Fruit fly (Drosophila melanogaster) whole organism, embryonic: ENCODE measurements around the gene Cep135.
A peak's percentile ranks its signal among the peaks of the same experiment; 100 is the strongest.

Experiments
- Asciz ChIP-seq: fragments of 200-800 bp; sonication (Bioruptor generic); optimal IDR thresholded peaks from 2 replicates; lab custom pipeline; 2017; ENCODE audit warnings: missing biosample characterization, mild to moderate bottlenecking, missing genetic modification characterization, missing genetic modification reagents
- Blimp-1 ChIP-seq: fragments of 200-800 bp; sonication (Bioruptor generic); optimal IDR thresholded peaks from 3 replicates; lab custom pipeline; 2018; ENCODE audit warnings: missing biosample characterization, missing genetic modification characterization, mild to moderate bottlenecking, moderate library complexity, missing genetic modification reagents
- BtbVII ChIP-seq: fragments of 200-800 bp; sonication (Bioruptor generic); optimal IDR thresholded peaks from 3 replicates; lab custom pipeline; 2017; ENCODE audit warnings: missing biosample characterization, mild to moderate bottlenecking, missing genetic modification characterization
- CG10654 ChIP-seq: fragments of 200-800 bp; sonication (Bioruptor generic); optimal IDR thresholded peaks from 2 replicates; lab custom pipeline; 2016; ENCODE audit warnings: missing biosample characterization, missing genetic modification characterization
- CG11093 ChIP-seq: fragments of 200-800 bp; sonication (Bioruptor generic); IDR thresholded peaks from 3 replicates; pipeline ENCODE4 v1.3.6; 2022; ENCODE audit warnings: missing biosample characterization, missing genetic modification characterization
- CG11504 ChIP-seq: fragments of 200-800 bp; sonication (Bioruptor generic); optimal IDR thresholded peaks from 3 replicates; lab custom pipeline; 2019; ENCODE audit warnings: missing biosample characterization, mild to moderate bottlenecking, missing genetic modification characterization, moderate library complexity
- CG1529 ChIP-seq: fragments of 200-800 bp; sonication (Bioruptor generic); optimal IDR thresholded peaks from 3 replicates; lab custom pipeline; 2018; ENCODE audit warnings: missing biosample characterization, missing genetic modification characterization
- CG17829 ChIP-seq: fragments of 200-800 bp; optimal IDR thresholded peaks from 2 replicates; lab custom pipeline; 2019; ENCODE audit warnings: missing biosample characterization, mild to moderate bottlenecking, missing genetic modification characterization, moderate library complexity
- CG18476 ChIP-seq: fragments of 200-800 bp; sonication (Bioruptor generic); optimal IDR thresholded peaks from 2 replicates; lab custom pipeline; 2016; ENCODE audit warnings: missing biosample characterization, mild to moderate bottlenecking, missing genetic modification characterization
- CG18599 ChIP-seq: fragments of 200-800 bp; sonication (Bioruptor generic); optimal IDR thresholded peaks from 3 replicates; lab custom pipeline; 2017; ENCODE audit warnings: missing biosample characterization, missing genetic modification characterization, mild to moderate bottlenecking, moderate library complexity, missing genetic modification reagents
- CG2875 ChIP-seq: fragments of 200-800 bp; sonication (Bioruptor generic); optimal IDR thresholded peaks from 2 replicates; lab custom pipeline; 2017; ENCODE audit warnings: missing biosample characterization, mild to moderate bottlenecking, missing genetic modification characterization, missing genetic modification reagents
- CG32767 ChIP-seq: fragments of 200-800 bp; sonication (Bioruptor generic); IDR thresholded peaks from 2 replicates; pipeline ENCODE4 v1.3.6; 2022; ENCODE audit warnings: missing biosample characterization, missing genetic modification characterization
- CG4282 ChIP-seq: fragments of 200-800 bp; sonication (Bioruptor generic); optimal IDR thresholded peaks from 2 replicates; lab custom pipeline; 2016; ENCODE audit warnings: missing biosample characterization, missing genetic modification characterization
- CG4328 ChIP-seq: fragments of 200-800 bp; sonication (Bioruptor generic); optimal IDR thresholded peaks from 3 replicates; lab custom pipeline; 2017; ENCODE audit warnings: missing biosample characterization, missing genetic modification reagents, missing genetic modification characterization
- CG4707 ChIP-seq: fragments of 200-800 bp; sonication (Bioruptor generic); optimal IDR thresholded peaks from 2 replicates; lab custom pipeline; 2018; ENCODE audit warnings: missing biosample characterization, mild to moderate bottlenecking, missing genetic modification characterization, moderate library complexity
- CG7556 ChIP-seq: fragments of 200-800 bp; sonication (Bioruptor generic); optimal IDR thresholded peaks from 2 replicates; lab custom pipeline; 2017; ENCODE audit warnings: missing biosample characterization, mild to moderate bottlenecking, missing genetic modification characterization
- CG8924 ChIP-seq: fragments of 200-800 bp; optimal IDR thresholded peaks from 3 replicates; lab custom pipeline; 2019; ENCODE audit warnings: missing biosample characterization, mild to moderate bottlenecking, missing genetic modification characterization, moderate library complexity
- CG9437 ChIP-seq: fragments of 200-800 bp; sonication (Bioruptor generic); optimal IDR thresholded peaks from 2 replicates; lab custom pipeline; 2018; ENCODE audit warnings: missing biosample characterization, mild to moderate bottlenecking, missing genetic modification characterization
- CG9727 ChIP-seq: fragments of 200-800 bp; sonication (Bioruptor generic); optimal IDR thresholded peaks from 3 replicates; lab custom pipeline; 2017; ENCODE audit warnings: missing biosample characterization, mild to moderate bottlenecking, missing genetic modification characterization
- CoRest ChIP-seq: fragments of 200-800 bp; sonication (Bioruptor generic); optimal IDR thresholded peaks from 3 replicates; lab custom pipeline; 2018; ENCODE audit warnings: missing biosample characterization, mild to moderate bottlenecking, missing genetic modification characterization, moderate library complexity
- D ChIP-seq, 2 experiments: fragments of 200-800 bp in 1 of 2; fragments of >200 bp in 1 of 2; sonication (Bioruptor generic) in 1 of 2; optimal IDR thresholded peaks; 2 replicates in 1 of 2; 3 replicates in 1 of 2; lab custom pipeline; 2017; ENCODE audit warnings: mild to moderate bottlenecking in 1 of 2, missing biosample characterization in 1 of 2, missing genetic modification characterization in 1 of 2, missing genetic modification reagents in 1 of 2
- D19A ChIP-seq: fragments of 200-800 bp; optimal IDR thresholded peaks from 3 replicates; lab custom pipeline; 2019; ENCODE audit warnings: missing biosample characterization, mild to moderate bottlenecking, missing genetic modification characterization, moderate library complexity
- E2f2 ChIP-seq: fragments of 200-800 bp; sonication (Bioruptor generic); IDR thresholded peaks from 2 replicates; pipeline ENCODE4 v1.3.6; 2022; ENCODE audit warnings: missing biosample characterization, missing genetic modification characterization
- Ets65A ChIP-seq: fragments of 200-800 bp; sonication (Bioruptor generic); peaks from one replicate; lab custom pipeline; 2016; ENCODE audit warnings: missing biosample characterization, missing genetic modification characterization
- Hmr ChIP-seq: fragments of 200-800 bp; sonication (Bioruptor generic); optimal IDR thresholded peaks from 3 replicates; lab custom pipeline; 2017; ENCODE audit warnings: mild to moderate bottlenecking, missing biosample characterization, missing genetic modification reagents, missing genetic modification characterization
- Hr3 ChIP-seq: fragments of 200-800 bp; sonication (Bioruptor generic); optimal IDR thresholded peaks from 3 replicates; lab custom pipeline; 2016; ENCODE audit warnings: missing biosample characterization, missing genetic modification characterization
- Neu2 ChIP-seq: fragments of 200-800 bp; sonication (Bioruptor generic); optimal IDR thresholded peaks from 3 replicates; lab custom pipeline; 2016; ENCODE audit warnings: missing biosample characterization, missing genetic modification characterization, borderline replicate concordance
- NfI ChIP-seq: fragments of 200-800 bp; sonication (Bioruptor generic); optimal IDR thresholded peaks from 3 replicates; lab custom pipeline; 2018; ENCODE audit warnings: missing biosample characterization, mild to moderate bottlenecking, missing genetic modification characterization, moderate library complexity
- Rfx ChIP-seq: fragments of 200-800 bp; sonication (Bioruptor generic); IDR thresholded peaks from 2 replicates; pipeline ENCODE4 v1.3.6; 2022; ENCODE audit warnings: missing biosample characterization, missing genetic modification characterization
- Sox100B ChIP-seq: fragments of 200-800 bp; sonication (Bioruptor generic); optimal IDR thresholded peaks from 3 replicates; lab custom pipeline; 2018; ENCODE audit warnings: missing biosample characterization, mild to moderate bottlenecking, missing genetic modification characterization
- Sry-β ChIP-seq: fragments of 200-800 bp; sonication (Bioruptor generic); optimal IDR thresholded peaks from 2 replicates; lab custom pipeline; 2018; ENCODE audit warnings: missing biosample characterization, mild to moderate bottlenecking, missing genetic modification characterization, moderate library complexity
- aop ChIP-seq: fragments of 200-800 bp; sonication (Bioruptor generic); IDR thresholded peaks from 2 replicates; pipeline ENCODE4 v1.3.6; 2022; ENCODE audit warnings: missing biosample characterization, missing genetic modification characterization
- az2 ChIP-seq: fragments of 200-800 bp; sonication (Bioruptor generic); optimal IDR thresholded peaks from 3 replicates; lab custom pipeline; 2016; ENCODE audit warnings: missing biosample characterization, missing genetic modification characterization
- cato ChIP-seq: fragments of 200-800 bp; sonication (Bioruptor generic); optimal IDR thresholded peaks from 2 replicates; lab custom pipeline; 2016; ENCODE audit warnings: missing biosample characterization, missing genetic modification characterization, borderline replicate concordance
- chif ChIP-seq, 2 experiments: fragments of 200-800 bp; sonication (Bioruptor generic); optimal IDR thresholded peaks; 3 replicates each; lab custom pipeline; 2016; ENCODE audit warnings: missing biosample characterization in 2 of 2, missing genetic modification characterization in 2 of 2
- corto ChIP-seq: fragments of 200-800 bp; sonication (Bioruptor generic); optimal IDR thresholded peaks from 2 replicates; lab custom pipeline; 2016; ENCODE audit warnings: missing biosample characterization, mild to moderate bottlenecking, missing genetic modification characterization, moderate library complexity
- dmrt11E ChIP-seq: fragments of 200-800 bp; sonication (Bioruptor generic); optimal IDR thresholded peaks from 3 replicates; lab custom pipeline; 2018; ENCODE audit warnings: missing biosample characterization, mild to moderate bottlenecking, missing genetic modification characterization, moderate library complexity
- emc ChIP-seq: fragments of 200-800 bp; sonication (Bioruptor generic); optimal IDR thresholded peaks from 2 replicates; lab custom pipeline; 2016; ENCODE audit warnings: missing biosample characterization, missing genetic modification characterization
- ewg ChIP-seq: fragments of 200-800 bp; sonication (Bioruptor generic); optimal IDR thresholded peaks from 3 replicates; lab custom pipeline; 2017; ENCODE audit warnings: mild to moderate bottlenecking, missing biosample characterization, missing genetic modification reagents, missing genetic modification characterization
- gem ChIP-seq: fragments of 200-800 bp; sonication (Bioruptor generic); optimal IDR thresholded peaks from 2 replicates; lab custom pipeline; 2019; ENCODE audit warnings: missing biosample characterization, mild to moderate bottlenecking, missing genetic modification characterization, moderate library complexity
- grau ChIP-seq: fragments of 200-800 bp; optimal IDR thresholded peaks from 3 replicates; lab custom pipeline; 2019; ENCODE audit warnings: missing biosample characterization, mild to moderate bottlenecking, missing genetic modification characterization, moderate library complexity
- hkb ChIP-seq, 2 experiments: fragments of 200-800 bp in 1 of 2; fragments of >200 bp in 1 of 2; sonication (Bioruptor generic) in 1 of 2; IDR thresholded peaks in 1 of 2; optimal IDR thresholded peaks in 1 of 2; 2 replicates each; pipeline versions ENCODE4 v1.3.6 to Lab custom; 2017 to 2022; ENCODE audit warnings: missing biosample characterization in 1 of 2, missing genetic modification characterization in 1 of 2
- ind ChIP-seq: fragments of 200-800 bp; sonication (Bioruptor generic); optimal IDR thresholded peaks from 3 replicates; lab custom pipeline; 2016; ENCODE audit warnings: missing biosample characterization, missing genetic modification characterization
- sc ChIP-seq, 3 experiments: fragments of >200 bp in 2 of 3; fragments of 200-800 bp in 1 of 3; sonication (Bioruptor generic) in 1 of 3; optimal IDR thresholded peaks; 2 replicates in 2 of 3; 3 replicates in 1 of 3; lab custom pipeline; 2017; ENCODE audit warnings: mild to moderate bottlenecking in 1 of 3, missing biosample characterization in 1 of 3, missing genetic modification characterization in 1 of 3, missing genetic modification reagents in 1 of 3
- shn ChIP-seq: fragments of 200-800 bp; sonication (Bioruptor generic); optimal IDR thresholded peaks from 3 replicates; lab custom pipeline; 2016; ENCODE audit warnings: missing biosample characterization, missing genetic modification characterization
- tap ChIP-seq: fragments of 200-800 bp; optimal IDR thresholded peaks from 3 replicates; lab custom pipeline; 2019; ENCODE audit warnings: missing biosample characterization, mild to moderate bottlenecking, missing genetic modification characterization, moderate library complexity
- vvl ChIP-seq: fragments of 200-800 bp; sonication (Bioruptor generic); IDR thresholded peaks from 2 replicates; pipeline ENCODE4 v1.3.6; 2022; ENCODE audit warnings: missing biosample characterization, missing genetic modification characterization

Cep135 gene

DNA sequence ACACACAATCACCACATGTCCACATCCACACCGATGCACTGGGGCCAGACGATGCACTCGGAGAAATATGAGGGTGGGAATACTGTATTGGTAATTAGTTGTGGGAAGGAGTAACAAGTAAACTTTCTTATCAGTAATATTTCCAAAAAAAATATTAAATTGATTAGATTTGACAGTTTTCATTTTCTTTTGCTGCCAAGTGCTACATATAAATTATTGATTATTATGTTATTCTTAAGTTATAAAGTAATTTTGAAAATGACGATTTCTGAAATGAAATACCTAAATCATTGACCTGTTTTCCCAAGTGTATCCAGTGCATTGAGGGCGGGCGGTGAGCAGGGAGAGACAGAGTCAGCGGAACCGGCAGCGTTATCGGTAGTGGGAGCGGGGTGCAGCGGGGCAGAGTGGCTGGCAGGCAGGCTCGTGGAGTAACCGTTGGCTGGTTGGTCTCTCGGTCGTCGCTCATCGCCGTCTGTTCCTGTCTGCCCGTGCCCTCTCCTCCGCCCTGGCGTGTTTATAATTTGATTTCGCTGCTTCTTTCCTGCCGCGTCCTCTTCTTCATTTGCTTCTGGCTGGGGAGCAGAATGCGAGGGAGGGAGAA, 8.7 kb upstream of the Cep135 start (continued):
- TF ChIP-seq az2: peak; percentile 39
- TF ChIP-seq tap (tag; lab: Kevin White, UChicago): peak; percentile 32
- peak; percentile 70 for TF ChIP-seq CG11504 (tag; lab: Kevin White, UChicago)
- TF ChIP-seq CG4282 (GFP tag; lab: Kevin White, UChicago): no peak
- no peak for TF ChIP-seq Sry-β (GFP tag; lab: Kevin White, UChicago)
- peak; percentile 19 for TF ChIP-seq ind (GFP tag; lab: Kevin White, UChicago)
- TF ChIP-seq emc: no peak
- peak; percentile 44 for TF ChIP-seq ewg
- no peak for TF ChIP-seq Rfx (GFP tag; lab: Robert Waterston, UW)
- TF ChIP-seq CG10654 (GFP tag; lab: Kevin White, UChicago): peak; percentile 9
- TF ChIP-seq BtbVII (GFP tag; lab: Kevin White, UChicago): no peak
- no peak for TF ChIP-seq cato
- TF ChIP-seq Hr3 (GFP tag; lab: Kevin White, UChicago): peak; percentile 40
- peak; percentile 82 for TF ChIP-seq CG9727 (GFP tag; lab: Kevin White, UChicago)
- TF ChIP-seq CG18599 (GFP tag; lab: Kevin White, UChicago): peak; percentile 56
- peak; percentile 75 for TF ChIP-seq Ets65A (GFP tag; lab: Kevin White, UChicago)
- TF ChIP-seq dmrt11E (tag; lab: Kevin White, UChicago): peak; percentile 79
- TF ChIP-seq corto (GFP tag; lab: Kevin White, UChicago): peak; percentile 94
- TF ChIP-seq grau (tag; lab: Kevin White, UChicago): peak; percentile 49
- TF ChIP-seq CG7556 (GFP tag; lab: Kevin White, UChicago): peak; percentile 83
- TF ChIP-seq CG1529 (GFP tag; lab: Kevin White, UChicago): peak; percentile 58
- TF ChIP-seq CG17829 (tag; lab: Kevin White, UChicago): peak; percentile 76
- TF ChIP-seq NfI: peak; percentile 40
- TF ChIP-seq Blimp-1 (GFP tag; lab: Kevin White, UChicago): peak; percentile 65
- no peak for TF ChIP-seq shn (GFP tag; lab: Kevin White, UChicago)
- TF ChIP-seq D (optimal IDR thresholded peaks at IDR 0.05; lab: Kevin White, UChicago): no peak
- peak; percentile 72 for TF ChIP-seq D (GFP tag; optimal IDR thresholded peaks at IDR 0.05; lab: Kevin White, UChicago)
- TF ChIP-seq D19A (tag; lab: Kevin White, UChicago): peak; percentile 62
- TF ChIP-seq Hmr (GFP tag; lab: Kevin White, UChicago): peak; percentile 52
- TF ChIP-seq CG8924 (tag; lab: Kevin White, UChicago): peak; percentile 58
- TF ChIP-seq CG18476: peak; percentile 11
- TF ChIP-seq CG4328 (GFP tag; lab: Kevin White, UChicago): peak; percentile 9
- peak; percentile 60 for TF ChIP-seq CoRest
- peak in 1 of 2 experiments; percentile 1 for TF ChIP-seq chif (GFP tag; optimal IDR thresholded peaks at IDR 0.05; lab: Kevin White, UChicago)
- TF ChIP-seq CG32767 (GFP tag; lab: Robert Waterston, UW): no peak
- TF ChIP-seq E2f2 (GFP tag; lab: Robert Waterston, UW): no peak
- TF ChIP-seq vvl (GFP tag; lab: Robert Waterston, UW): peak; percentile 74
- peak; percentile 52 for TF ChIP-seq Asciz (GFP tag; lab: Kevin White, UChicago)
- 0 out of 3 replicates have a peak, but pooled peaks have one; percentile 32 for TF ChIP-seq CG11093
- TF ChIP-seq CG4707 (GFP tag; lab: Kevin White, UChicago): no peak
- peak; percentile 79 for TF ChIP-seq gem (tag; lab: Kevin White, UChicago)
- peak; percentile 50 for TF ChIP-seq CG2875 (GFP tag; lab: Kevin White, UChicago)
- TF ChIP-seq Neu2: no peak
- no peak for TF ChIP-seq sc (optimal IDR thresholded peaks at IDR 0.05; lab: Kevin White, UChicago)
- peak; percentile 45 for TF ChIP-seq sc (GFP tag; optimal IDR thresholded peaks at IDR 0.05; lab: Kevin White, UChicago)
- no peak for TF ChIP-seq hkb (optimal IDR thresholded peaks at IDR 0.05; lab: Kevin White, UChicago)
- peak; percentile 14; the same call in 1 of the 2 replicates for TF ChIP-seq hkb (GFP tag; IDR thresholded peaks at IDR 0.05; lab: Robert Waterston, UW)
- TF ChIP-seq Sox100B (GFP tag; lab: Kevin White, UChicago): peak; percentile 75
- peak; percentile 52 for TF ChIP-seq CG9437 (GFP tag; lab: Kevin White, UChicago)
- TF ChIP-seq aop (GFP tag; lab: Robert Waterston, UW): no peak
